Worm (Caenorhabditis elegans) whole organism, L1 larva: Measurements from ENCODE around the gene mpk-1.
A peak's percentile ranks its signal among the peaks of the same experiment; 100 is the strongest.

Experiments used
- C04F5.9 ChIP-seq: sonication (generic microtip); optimal IDR thresholded peaks from 2 replicates; lab custom pipeline; 2016; ENCODE audit warnings: missing genetic modification characterization, missing compliant biosample characterization
- Y116A8C.19 ChIP-seq: sonication (generic microtip); optimal IDR thresholded peaks from 2 replicates; lab custom pipeline; 2016; ENCODE audit warnings: missing compliant biosample characterization, missing genetic modification characterization, borderline replicate concordance
- blmp-1 ChIP-seq: fragments of 150-350 bp; optimal IDR thresholded peaks from 2 replicates; lab custom pipeline; 2014; ENCODE audit warnings: missing biosample characterization, missing genetic modification characterization
- ceh-63 ChIP-seq: fragments of 200-800 bp; sonication (Bioruptor generic); optimal IDR thresholded peaks from 2 replicates; lab custom pipeline; 2018; ENCODE audit warnings: mild to moderate bottlenecking, missing genetic modification characterization, missing compliant biosample characterization
- ceh-82 ChIP-seq, 3 experiments: fragments of 150-350 bp in 1 of 3; sonication (generic microtip) in 2 of 3; optimal IDR thresholded peaks; 2 replicates each; lab custom pipeline; 2014 to 2017; ENCODE audit warnings: missing biosample characterization in 3 of 3, missing genetic modification characterization in 3 of 3
- ceh-88 ChIP-seq: fragments of 200-800 bp; sonication (Bioruptor generic); IDR thresholded peaks from 2 replicates; pipeline ENCODE4 v1.3.6; 2022; ENCODE audit warnings: missing genetic modification characterization, missing compliant biosample characterization
- ces-1 ChIP-seq: fragments of 150-350 bp; optimal IDR thresholded peaks from 2 replicates; lab custom pipeline; 2014; ENCODE audit warnings: missing biosample characterization, missing genetic modification reagents, missing genetic modification characterization
- efl-1 ChIP-seq, 4 experiments: fragments of 150-350 bp; optimal IDR thresholded peaks in 3 of 4; peaks in 1 of 4; 1 replicate in 1 of 4; 2 replicates in 3 of 4; lab custom pipeline; 2014; ENCODE audit warnings: missing biosample characterization in 2 of 4, missing genetic modification characterization in 2 of 4, missing genetic modification reagents in 2 of 4
- efl-3 ChIP-seq: fragments of 200-800 bp; sonication (Bioruptor generic); optimal IDR thresholded peaks from 2 replicates; lab custom pipeline; 2018; ENCODE audit warnings: mild to moderate bottlenecking, missing genetic modification characterization, missing compliant biosample characterization
- egl-13 ChIP-seq: sonication (generic microtip); optimal IDR thresholded peaks from 2 replicates; lab custom pipeline; 2016; ENCODE audit warnings: missing genotype, missing genetic modification reagents, missing genetic modification characterization, missing compliant biosample characterization
- elt-3 ChIP-seq, 6 experiments: fragments of 150-350 bp in 1 of 6; sonication (generic microtip); optimal IDR thresholded peaks; 2 replicates each; lab custom pipeline; 2017 to 2018; ENCODE audit warnings: missing biosample characterization in 6 of 6, missing genetic modification characterization in 6 of 6, inconsistent platforms in 1 of 6
- ets-5 ChIP-seq: fragments of 200-800 bp; sonication (Bioruptor generic); IDR thresholded peaks from 2 replicates; pipeline ENCODE4 v1.3.6; 2022; ENCODE audit warnings: missing genetic modification characterization, missing compliant biosample characterization
- fkh-10 ChIP-seq: sonication (generic microtip); optimal IDR thresholded peaks from 2 replicates; lab custom pipeline; 2017; ENCODE audit warnings: missing biosample characterization, missing genetic modification reagents, missing genetic modification characterization
- fkh-8 ChIP-seq: sonication (generic microtip); optimal IDR thresholded peaks from 2 replicates; lab custom pipeline; 2016; ENCODE audit warnings: mild to moderate bottlenecking, missing genetic modification characterization, missing compliant biosample characterization
- grh-1 ChIP-seq: fragments of 200-800 bp; sonication (Bioruptor generic); IDR thresholded peaks from 2 replicates; pipeline ENCODE4 v1.3.6; 2022; ENCODE audit warnings: missing genetic modification reagents, missing genetic modification characterization, missing compliant biosample characterization
- hpl-2 ChIP-seq: fragments of 150-350 bp; optimal IDR thresholded peaks from 2 replicates; lab custom pipeline; 2014; ENCODE audit warnings: missing biosample characterization, missing genetic modification reagents, missing genetic modification characterization
- isw-1 ChIP-seq: fragments of 200-800 bp; sonication (Bioruptor generic); IDR thresholded peaks from 2 replicates; pipeline ENCODE4 v1.3.6; 2022; ENCODE audit warnings: missing genetic modification characterization, missing compliant biosample characterization
- jun-1 ChIP-seq: fragments of 150-350 bp; optimal IDR thresholded peaks from 2 replicates; lab custom pipeline; 2014; ENCODE audit warnings: missing biosample characterization, missing genetic modification reagents, missing genetic modification characterization
- lin-13 ChIP-seq: fragments of 150-350 bp; optimal IDR thresholded peaks from 2 replicates; lab custom pipeline; 2014; ENCODE audit warnings: missing biosample characterization, missing genetic modification reagents, missing genetic modification characterization
- lin-15B ChIP-seq: fragments of 150-350 bp; sonication (generic microtip); optimal IDR thresholded peaks from 3 replicates; lab custom pipeline; 2014; ENCODE audit warnings: missing biosample characterization, missing genetic modification characterization
- lin-39 ChIP-seq: fragments of 150-350 bp; optimal IDR thresholded peaks from 2 replicates; lab custom pipeline; 2014; ENCODE audit warnings: missing biosample characterization, missing genetic modification reagents, missing genetic modification characterization
- lsy-2 ChIP-seq, 2 experiments: fragments of 150-350 bp; optimal IDR thresholded peaks; 2 replicates each; lab custom pipeline; 2014; ENCODE audit warnings: missing biosample characterization in 2 of 2, missing genetic modification characterization in 2 of 2
- mab-9 ChIP-seq: fragments of 200-800 bp; sonication (Bioruptor generic); IDR thresholded peaks from 2 replicates; pipeline ENCODE4 v1.3.6; 2022; ENCODE audit warnings: missing genetic modification reagents, missing genetic modification characterization, missing compliant biosample characterization
- nhr-11 ChIP-seq: fragments of 150-350 bp; optimal IDR thresholded peaks from 2 replicates; lab custom pipeline; 2014; ENCODE audit warnings: missing biosample characterization, missing genetic modification characterization
- nhr-76 ChIP-seq: sonication (generic microtip); optimal IDR thresholded peaks from 2 replicates; lab custom pipeline; 2017; ENCODE audit warnings: missing biosample characterization, missing genetic modification characterization
- pag-3 ChIP-seq: sonication (generic microtip); optimal IDR thresholded peaks from 2 replicates; lab custom pipeline; 2017; ENCODE audit warnings: missing genetic modification characterization, mild to moderate bottlenecking, missing compliant biosample characterization, antibody characterized with exemption, borderline replicate concordance; ENCODE audit not compliant: insufficient read depth
- pax-3 ChIP-seq: fragments of 200-800 bp; sonication (Bioruptor generic); optimal IDR thresholded peaks from 2 replicates; lab custom pipeline; 2018; ENCODE audit warnings: mild to moderate bottlenecking, missing genetic modification characterization, moderate library complexity, missing compliant biosample characterization
- pqm-1 ChIP-seq: sonication (generic microtip); optimal IDR thresholded peaks from 3 replicates; lab custom pipeline; 2017; ENCODE audit warnings: missing biosample characterization, missing genetic modification characterization
- snu-23 ChIP-seq: sonication (generic microtip); optimal IDR thresholded peaks from 2 replicates; lab custom pipeline; 2016; ENCODE audit warnings: missing genetic modification characterization, missing compliant biosample characterization
- sptf-1 ChIP-seq: fragments of 150-350 bp; optimal IDR thresholded peaks from 2 replicates; lab custom pipeline; 2014; ENCODE audit warnings: missing biosample characterization, missing genetic modification characterization
- swsn-7 ChIP-seq: sonication (generic microtip); optimal IDR thresholded peaks from 2 replicates; lab custom pipeline; 2016; ENCODE audit warnings: missing genetic modification characterization, missing compliant biosample characterization
- unc-130 ChIP-seq: fragments of 150-350 bp; optimal IDR thresholded peaks from 2 replicates; lab custom pipeline; 2017; ENCODE audit warnings: missing biosample characterization, missing genetic modification characterization, inconsistent platforms
- unc-30 ChIP-seq: sonication (generic microtip); optimal IDR thresholded peaks from 2 replicates; lab custom pipeline; 2017; ENCODE audit warnings: missing biosample characterization, missing genetic modification characterization
- unc-62 ChIP-seq: fragments of 150-350 bp; optimal IDR thresholded peaks from 2 replicates; lab custom pipeline; 2014; ENCODE audit warnings: missing biosample characterization, missing genetic modification reagents, missing genetic modification characterization
- unc-86 ChIP-seq: sonication (generic microtip); optimal IDR thresholded peaks from 2 replicates; lab custom pipeline; 2016; ENCODE audit warnings: missing genetic modification characterization, missing compliant biosample characterization
- unc-98 ChIP-seq: fragments of 200-800 bp; sonication (Bioruptor generic); IDR thresholded peaks from 2 replicates; pipeline ENCODE4 v1.3.6; 2022; ENCODE audit warnings: missing genetic modification characterization, missing compliant biosample characterization

mpk-1 gene

ce11 chrIII:4232811-4233269, 4.9 kb upstream of the mpk-1 start, which contains the start of gene nhr-20:
Gene nhr-20 (minus strand): TSS chrIII:4233219.
- TF ChIP-seq efl-1 (optimal IDR thresholded peaks at IDR 0.05; lab: Kevin White, UChicago) (no peak), efl-1 (GFP tag; optimal IDR thresholded peaks at IDR 0.05 in 1 of 2; lab: Kevin White, UChicago) (peak in 1 of 2 experiments; percentile 55), efl-3 (no peak)

ce11 chrIII:4231372-4231771, 3.5 kb upstream of the mpk-1 start:
- TF ChIP-seq efl-1 (optimal IDR thresholded peaks at IDR 0.05; lab: Kevin White, UChicago) (no peak), efl-1 (GFP tag; optimal IDR thresholded peaks at IDR 0.05 in 1 of 2; lab: Kevin White, UChicago) (peak in 1 of 2 experiments; percentile 48), lin-13 (GFP tag; lab: Kevin White, UChicago) (no peak)

- TF ChIP-seq lsy-2 (tag; optimal IDR thresholded peaks at IDR 0.05; lab: Kevin White, UChicago) (peak in 1 of 2 experiments; percentile 3), pqm-1 (tag; lab: Kevin White, UChicago) (no peak)
Observed at ce11 chrIII:4230092-4230491, 2.2 kb upstream of the mpk-1 start.

- TF ChIP-seq unc-86 (no peak), efl-1 (optimal IDR thresholded peaks at IDR 0.05; lab: Kevin White, UChicago) (no peak), efl-1 (GFP tag; optimal IDR thresholded peaks at IDR 0.05 in 1 of 2; lab: Kevin White, UChicago) (peak in 1 of 2 experiments; percentile 20)
Observed at ce11 chrIII:4228841-4229240, 933 bp upstream of the mpk-1 start, which contains the start of gene F43C1.5. Gene F43C1.5 (plus strand): TSS chrIII:4229141.

ce11 chrIII:4227363-4227762, 545 bp downstream of the mpk-1 start:
- no peak for TF ChIP-seq unc-130 (tag; lab: Kevin White, UChicago)
- no peak for TF ChIP-seq pqm-1 (tag; lab: Kevin White, UChicago)
- no peak for TF ChIP-seq blmp-1 (tag; lab: Kevin White, UChicago)
- no peak for TF ChIP-seq nhr-11 (tag; lab: Kevin White, UChicago)
- no peak for TF ChIP-seq hpl-2 (GFP tag; lab: Kevin White, UChicago)
- no peak for TF ChIP-seq fkh-8 (tag; lab: Kevin White, UChicago)
- no peak for TF ChIP-seq lin-39 (tag; lab: Kevin White, UChicago)
- no peak for TF ChIP-seq ceh-63 (GFP tag; lab: Kevin White, UChicago)
- TF ChIP-seq snu-23 (GFP tag; lab: Kevin White, UChicago) = no peak
- TF ChIP-seq C04F5.9 (tag; lab: Kevin White, UChicago) = no peak
- TF ChIP-seq unc-86 = no peak
- no peak for TF ChIP-seq efl-3
- TF ChIP-seq isw-1 = no peak
- TF ChIP-seq egl-13 (tag; lab: Kevin White, UChicago) = no peak
- TF ChIP-seq swsn-7 = no peak
- no peak for TF ChIP-seq ceh-88 (GFP tag; lab: Robert Waterston, UW)
- no peak for TF ChIP-seq unc-62 (GFP tag; lab: Kevin White, UChicago)

- TF ChIP-seq egl-13 (tag; lab: Kevin White, UChicago) = no peak
- no peak for TF ChIP-seq elt-3 (tag; optimal IDR thresholded peaks at IDR 0.05; lab: Kevin White, UChicago)
- no peak for TF ChIP-seq efl-1 (optimal IDR thresholded peaks at IDR 0.05; lab: Kevin White, UChicago)
- TF ChIP-seq efl-1 (GFP tag; optimal IDR thresholded peaks at IDR 0.05 in 1 of 2; lab: Kevin White, UChicago) = peak in 1 of 2 experiments; percentile 94
- no peak for TF ChIP-seq pag-3 (tag; lab: Kevin White, UChicago)
- no peak for TF ChIP-seq lin-15B (tag; lab: Kevin White, UChicago)
Observed at ce11 chrIII:4224722-4225121, 3.2 kb downstream of the mpk-1 start.

ce11 chrIII:4223668-4224127, 4.2 kb downstream of the mpk-1 start:
- TF ChIP-seq ets-5 (GFP tag; lab: Robert Waterston, UW) (no peak), ceh-82 (tag; optimal IDR thresholded peaks at IDR 0.05; lab: Kevin White, UChicago) (peak; percentile 51 to 85 (median 70)), sptf-1 (tag; lab: Kevin White, UChicago) (no peak), C04F5.9 (tag; lab: Kevin White, UChicago) (no peak), fkh-10 (peak; percentile 83), unc-98 (GFP tag; lab: Robert Waterston, UW) (0 out of 2 replicates have a peak, but pooled peaks have one; percentile 12), ceh-88 (GFP tag; lab: Robert Waterston, UW) (peak; percentile 50; the same call in 1 of the 2 replicates), Y116A8C.19 (tag; lab: Kevin White, UChicago) (no peak), grh-1 (no peak), lin-15B (tag; lab: Kevin White, UChicago) (peak; percentile 39), nhr-76 (tag; lab: Kevin White, UChicago) (no peak), pag-3 (tag; lab: Kevin White, UChicago) (peak; percentile 64), fkh-8 (tag; lab: Kevin White, UChicago) (peak; percentile 95), lsy-2 (tag; optimal IDR thresholded peaks at IDR 0.05; lab: Kevin White, UChicago) (peak; percentile 79 to 90), snu-23 (GFP tag; lab: Kevin White, UChicago) (peak; percentile 95), ces-1 (GFP tag; lab: Kevin White, UChicago) (no peak), unc-30 (tag; lab: Kevin White, UChicago) (no peak), mab-9 (GFP tag; lab: Robert Waterston, UW) (no peak), lin-13 (GFP tag; lab: Kevin White, UChicago) (peak; percentile 62), jun-1 (tag; lab: Kevin White, UChicago) (peak; percentile 91), pax-3 (peak; percentile 61), unc-62 (GFP tag; lab: Kevin White, UChicago) (peak; percentile 32)
